Fruit fly (Drosophila melanogaster): Measurements from ENCODE around the gene CG6980.

The CG6980 gene

DNA sequence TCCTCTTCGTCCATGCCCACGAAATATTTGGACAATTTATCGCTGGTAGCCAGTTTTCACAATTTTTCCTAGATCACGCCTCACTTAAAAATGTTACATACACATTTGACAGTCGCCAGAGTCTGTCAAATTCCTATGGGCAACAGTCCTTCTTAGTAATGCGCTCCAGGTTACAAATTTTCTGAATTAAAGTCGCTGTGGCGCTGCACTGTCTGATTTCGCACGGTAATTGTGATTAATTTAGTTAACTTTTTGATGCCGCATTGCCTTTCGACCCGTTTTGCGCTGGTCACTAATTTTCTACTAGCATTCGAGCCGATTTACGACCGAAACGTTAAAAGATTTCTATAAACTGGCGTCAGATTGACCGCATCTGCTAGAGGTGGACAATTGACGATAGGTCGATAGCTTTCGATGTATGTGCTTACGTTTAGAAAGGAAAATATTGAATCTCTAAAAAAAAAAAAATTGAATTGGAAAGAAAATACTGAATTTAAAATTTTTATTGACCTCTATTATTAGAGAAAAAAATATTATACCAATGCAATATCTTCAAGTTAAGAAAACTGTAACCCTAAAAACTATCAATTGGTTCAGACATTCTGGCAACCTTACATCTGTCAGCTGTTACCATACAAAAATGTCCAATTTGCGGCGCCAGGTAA is 6.3 kb downstream of the CG6980 start, which contains the start of the genes lili and CG34150 (continued):
- TF ChIP-seq CG8281 (tag; optimal IDR thresholded peaks at IDR 0.05): peak; percentile 36
- peak; percentile 48 for TF ChIP-seq slou (GFP tag; optimal IDR thresholded peaks at IDR 0.05)
- peak; percentile 52 for TF ChIP-seq Meics (GFP tag; optimal IDR thresholded peaks at IDR 0.05)
- TF ChIP-seq CG4617 (GFP tag; optimal IDR thresholded peaks at IDR 0.05; ENCODE audit: borderline replicate concordance): peak; percentile 46
- no peak for TF ChIP-seq exex (tag; optimal IDR thresholded peaks at IDR 0.05)
- TF ChIP-seq CG9727 (GFP tag; optimal IDR thresholded peaks at IDR 0.05): peak; percentile 72
- TF ChIP-seq sna (GFP tag; IDR thresholded peaks at IDR 0.05; ENCODE audit: partially characterized antibody): peak; percentile 72; the same call in 1 of the 2 replicates
- peak; percentile 41 for TF ChIP-seq CG1792 (GFP tag; optimal IDR thresholded peaks at IDR 0.05)
- TF ChIP-seq CG2202 (tag; optimal IDR thresholded peaks at IDR 0.05): peak; percentile 32
- peak; percentile 73 for TF ChIP-seq ci (GFP tag; IDR thresholded peaks at IDR 0.05)
- TF ChIP-seq toy (GFP tag; IDR thresholded peaks at IDR 0.05): no peak
- peak; percentile 67 for TF ChIP-seq CG3838 (GFP tag; optimal IDR thresholded peaks at IDR 0.05)
- peak; percentile 70 for TF ChIP-seq CG30020 (tag; optimal IDR thresholded peaks at IDR 0.05)
- TF ChIP-seq CoRest (tag; optimal IDR thresholded peaks at IDR 0.05): peak; percentile 85
- peak; percentile 64 for TF ChIP-seq esg (GFP tag; conservative IDR thresholded peaks at IDR 0.05)
- peak; percentile 74 for TF ChIP-seq CG13296 (GFP tag; optimal IDR thresholded peaks at IDR 0.05)
- peak; percentile 34 for TF ChIP-seq CG3163 (GFP tag; optimal IDR thresholded peaks at IDR 0.05)
- peak; percentile 55 for TF ChIP-seq Side (GFP tag; optimal IDR thresholded peaks at IDR 0.05)
- TF ChIP-seq Trl (optimal IDR thresholded peaks at IDR 0.05): no peak
- peak; percentile 80 for TF ChIP-seq Trl (GFP tag; optimal IDR thresholded peaks at IDR 0.05)
- no peak for TF ChIP-seq sens-2 (GFP tag; IDR thresholded peaks at IDR 0.05)
- 0 out of 2 replicates have a peak, but pooled peaks have one; percentile 25 for TF ChIP-seq H2.0 (GFP tag; IDR thresholded peaks at IDR 0.05)
- TF ChIP-seq Neu2 (GFP tag; optimal IDR thresholded peaks at IDR 0.05; ENCODE audit: borderline replicate concordance): no peak
- no peak for TF ChIP-seq jing (GFP tag; optimal IDR thresholded peaks at IDR 0.05)
- peak; percentile 66; the same call in 2 of the 3 replicates for TF ChIP-seq H15 (GFP tag; IDR thresholded peaks at IDR 0.05)
- TF ChIP-seq HLH4C (GFP tag; IDR thresholded peaks at IDR 0.05; ENCODE audit: partially characterized antibody): peak; percentile 71; the same call in 2 of the 3 replicates
- peak; percentile 84 for TF ChIP-seq Scr (GFP tag; IDR thresholded peaks at IDR 0.05; ENCODE audit: partially characterized antibody)
- TF ChIP-seq lbe (GFP tag; optimal IDR thresholded peaks at IDR 0.05): peak; percentile 32
- TF ChIP-seq CG33557 (GFP tag; optimal IDR thresholded peaks at IDR 0.05): peak; percentile 76
- TF ChIP-seq CG10654 (GFP tag; optimal IDR thresholded peaks at IDR 0.05): peak; percentile 67
- TF ChIP-seq scrt (GFP tag; optimal IDR thresholded peaks at IDR 0.05): peak; percentile 70
- no peak for TF ChIP-seq gt (GFP tag; IDR thresholded peaks at IDR 0.05)
- no peak for TF ChIP-seq pan (optimal IDR thresholded peaks at IDR 0.05)
- peak in 1 of 2 experiments; percentile 67 for TF ChIP-seq pan (GFP tag; optimal IDR thresholded peaks at IDR 0.05 in 1 of 2, IDR thresholded peaks at IDR 0.05 in 1 of 2)
- TF ChIP-seq twi (tag; optimal IDR thresholded peaks at IDR 0.05): peak; percentile 56
- peak; percentile 82 for TF ChIP-seq CG15696 (tag; optimal IDR thresholded peaks at IDR 0.05)
- no peak for TF ChIP-seq CG17568 (GFP tag; optimal IDR thresholded peaks at IDR 0.05)
- peak; percentile 69 for TF ChIP-seq al (GFP tag; IDR thresholded peaks at IDR 0.05)
- TF ChIP-seq CG12744 (GFP tag; optimal IDR thresholded peaks at IDR 0.05): peak; percentile 72
- TF ChIP-seq Hand (GFP tag; optimal IDR thresholded peaks at IDR 0.05): no peak
- peak; percentile 29 for TF ChIP-seq BtbVII (GFP tag; optimal IDR thresholded peaks at IDR 0.05)
- no peak for TF ChIP-seq tup (GFP tag; optimal IDR thresholded peaks at IDR 0.05)
- TF ChIP-seq crp (GFP tag; optimal IDR thresholded peaks at IDR 0.05): peak; percentile 78 to 94
- TF ChIP-seq tgo (GFP tag; IDR thresholded peaks at IDR 0.05): peak; percentile 72
- TF ChIP-seq her (GFP tag; optimal IDR thresholded peaks at IDR 0.05): no peak
- peak; percentile 82 for TF ChIP-seq sug (tag; optimal IDR thresholded peaks at IDR 0.05)
- TF ChIP-seq bigmax (GFP tag; optimal IDR thresholded peaks at IDR 0.05): no peak
- peak; percentile 19 for TF ChIP-seq CG17186 (GFP tag; optimal IDR thresholded peaks at IDR 0.05)
- peak; percentile 90 for TF ChIP-seq Ets65A (GFP tag)

All from whole organism, embryonic.